Comparison of ENCODE assay signal across 2 fruit fly cellular contexts in genomic region chrX:5084146-5085085, dm6.
TF ChIP-seq lines count a peak whose summit lies in the region.

TSS of gene CG32767 (minus strand) at chrX:5084768.

TF ChIP-seq in whole organism, embryonic, 481 proteins besides CTCF, POLR2A, EP300 and RAD21 (continued from another document and continues in another):
- peak; percentile 62 for TF ChIP-seq HmgD (GFP tag; optimal IDR thresholded peaks at IDR 0.05; lab: Kevin White, UChicago)
- peak; percentile 3 for TF ChIP-seq TFAM (GFP tag; optimal IDR thresholded peaks at IDR 0.05; lab: Kevin White, UChicago)
- no peak for TF ChIP-seq Mad (GFP tag; optimal IDR thresholded peaks at IDR 0.05; lab: Kevin White, UChicago)
- TF ChIP-seq CG31388 (GFP tag; optimal IDR thresholded peaks at IDR 0.05; lab: Kevin White, UChicago), result no peak
- no peak for TF ChIP-seq crc (GFP tag; optimal IDR thresholded peaks at IDR 0.05; lab: Kevin White, UChicago)
- TF ChIP-seq gfzf (GFP tag; optimal IDR thresholded peaks at IDR 0.05; lab: Kevin White, UChicago), result peak; percentile 85
- peak; percentile 35 for TF ChIP-seq CG11504 (tag; optimal IDR thresholded peaks at IDR 0.05; lab: Kevin White, UChicago)
- TF ChIP-seq CG4854 (GFP tag; optimal IDR thresholded peaks at IDR 0.05; lab: Kevin White, UChicago), result no peak
- TF ChIP-seq prd (optimal IDR thresholded peaks at IDR 0.05; lab: Kevin White, UChicago), result no peak
- TF ChIP-seq prd (GFP tag; IDR thresholded peaks at IDR 0.05; lab: Robert Waterston, UW), result 0 out of 3 replicates have a peak, but pooled peaks have one; percentile 13
- TF ChIP-seq stc (GFP tag; IDR thresholded peaks at IDR 0.05; lab: Robert Waterston, UW), result 0 out of 2 replicates have a peak, but pooled peaks have one; percentile 34
- TF ChIP-seq CG14667 (GFP tag; IDR thresholded peaks at IDR 0.05; lab: Robert Waterston, UW), result no peak
- TF ChIP-seq CG8478 (optimal IDR thresholded peaks at IDR 0.05; lab: Kevin White, UChicago), result no peak
- TF ChIP-seq jumu (GFP tag; optimal IDR thresholded peaks at IDR 0.05; lab: Kevin White, UChicago), result peak; percentile 6
- TF ChIP-seq CG13287 (GFP tag; IDR thresholded peaks at IDR 0.05; lab: Robert Waterston, UW; ENCODE audit: partially characterized antibody), result peak; percentile 89
- TF ChIP-seq dm (GFP tag; optimal IDR thresholded peaks at IDR 0.05; lab: Kevin White, UChicago), result peak; percentile 32
- peak; percentile 18 for TF ChIP-seq CG13424 (tag; optimal IDR thresholded peaks at IDR 0.05; lab: Kevin White, UChicago)
- TF ChIP-seq repo (GFP tag; optimal IDR thresholded peaks at IDR 0.05; lab: Kevin White, UChicago), result no peak
- TF ChIP-seq tna (GFP tag; IDR thresholded peaks at IDR 0.05; lab: Robert Waterston, UW; ENCODE audit: partially characterized antibody), result peak; percentile 80
- TF ChIP-seq CG17829 (tag; optimal IDR thresholded peaks at IDR 0.05; lab: Kevin White, UChicago), result peak; percentile 15
- TF ChIP-seq CG9932 (GFP tag; IDR thresholded peaks at IDR 0.05; lab: Robert Waterston, UW), result peak; percentile 68
- no peak for TF ChIP-seq nom (GFP tag; optimal IDR thresholded peaks at IDR 0.05; lab: Kevin White, UChicago)
- peak; percentile 92 for TF ChIP-seq pzg (GFP tag; optimal IDR thresholded peaks at IDR 0.05; lab: Kevin White, UChicago)
- TF ChIP-seq CG7963 (GFP tag; IDR thresholded peaks at IDR 0.05; lab: Robert Waterston, UW; ENCODE audit: partially characterized antibody), result peak; percentile 87
- peak; percentile 32 for TF ChIP-seq nmo (GFP tag; optimal IDR thresholded peaks at IDR 0.05; lab: Kevin White, UChicago)
- TF ChIP-seq Dad (GFP tag; optimal IDR thresholded peaks at IDR 0.05; lab: Kevin White, UChicago), result peak; percentile 21
- TF ChIP-seq CG10209 (GFP tag; optimal IDR thresholded peaks at IDR 0.05; lab: Kevin White, UChicago), result no peak
- TF ChIP-seq Mes4 (GFP tag; optimal IDR thresholded peaks at IDR 0.05; lab: Kevin White, UChicago), result peak; percentile 31
- TF ChIP-seq mam (GFP tag; optimal IDR thresholded peaks at IDR 0.05; lab: Kevin White, UChicago), result peak; percentile 42
- TF ChIP-seq Lhr (GFP tag; optimal IDR thresholded peaks at IDR 0.05; lab: Kevin White, UChicago), result peak; percentile 71
- TF ChIP-seq unpg (GFP tag; optimal IDR thresholded peaks at IDR 0.05; lab: Kevin White, UChicago), result peak; percentile 40
- no peak for TF ChIP-seq ara (GFP tag; IDR thresholded peaks at IDR 0.05; lab: Robert Waterston, UW)
- peak; percentile 33 for TF ChIP-seq sima (GFP tag; optimal IDR thresholded peaks at IDR 0.05; lab: Kevin White, UChicago)
- no peak for TF ChIP-seq CG7745 (tag; optimal IDR thresholded peaks at IDR 0.05; lab: Kevin White, UChicago)
- TF ChIP-seq dimm (GFP tag; IDR thresholded peaks at IDR 0.05; lab: Robert Waterston, UW), result no peak
- peak; percentile 92 for TF ChIP-seq CG42726 (GFP tag; IDR thresholded peaks at IDR 0.05; lab: Robert Waterston, UW; ENCODE audit: partially characterized antibody)
- peak; percentile 22 for TF ChIP-seq PHDP (tag; optimal IDR thresholded peaks at IDR 0.05; lab: Kevin White, UChicago)
- TF ChIP-seq CG1792 (GFP tag; optimal IDR thresholded peaks at IDR 0.05; lab: Kevin White, UChicago), result peak; percentile 10
- TF ChIP-seq mld (GFP tag; IDR thresholded peaks at IDR 0.05; lab: Robert Waterston, UW; ENCODE audit: partially characterized antibody), result peak; percentile 88
- peak; percentile 87 for TF ChIP-seq hb (GFP tag; IDR thresholded peaks at IDR 0.05; lab: Robert Waterston, UW; ENCODE audit: partially characterized antibody)
- TF ChIP-seq CG9797 (GFP tag; optimal IDR thresholded peaks at IDR 0.05; lab: Kevin White, UChicago), result peak; percentile 90
- TF ChIP-seq Vsx1 (GFP tag; optimal IDR thresholded peaks at IDR 0.05; lab: Kevin White, UChicago), result no peak
- peak; percentile 37; the same call in 1 of the 2 replicates for TF ChIP-seq Xrp1 (GFP tag; IDR thresholded peaks at IDR 0.05; lab: Robert Waterston, UW)
- no peak for TF ChIP-seq H15 (GFP tag; IDR thresholded peaks at IDR 0.05; lab: Robert Waterston, UW)
- TF ChIP-seq CG9817 (tag; optimal IDR thresholded peaks at IDR 0.05; lab: Kevin White, UChicago), result no peak
- no peak for TF ChIP-seq CG6654 (GFP tag; optimal IDR thresholded peaks at IDR 0.05; lab: Kevin White, UChicago)
- peak; percentile 57 for TF ChIP-seq gro (GFP tag; optimal IDR thresholded peaks at IDR 0.05; lab: Kevin White, UChicago)
- 0 out of 3 replicates have a peak, but pooled peaks have one; percentile 17 for TF ChIP-seq so (GFP tag; IDR thresholded peaks at IDR 0.05; lab: Robert Waterston, UW)
- TF ChIP-seq Max (GFP tag; optimal IDR thresholded peaks at IDR 0.05; lab: Kevin White, UChicago), result peak; percentile 16
- TF ChIP-seq jing (GFP tag; optimal IDR thresholded peaks at IDR 0.05; lab: Kevin White, UChicago), result no peak
- TF ChIP-seq CG8924 (tag; optimal IDR thresholded peaks at IDR 0.05; lab: Kevin White, UChicago), result peak; percentile 71
- TF ChIP-seq gt (GFP tag; IDR thresholded peaks at IDR 0.05; lab: Robert Waterston, UW), result no peak
- TF ChIP-seq HLH54F (GFP tag; optimal IDR thresholded peaks at IDR 0.05; lab: Kevin White, UChicago), result peak; percentile 24
- TF ChIP-seq CG10979 (tag; optimal IDR thresholded peaks at IDR 0.05; lab: Kevin White, UChicago), result no peak
- TF ChIP-seq Dref (GFP tag; IDR thresholded peaks at IDR 0.05; lab: Robert Waterston, UW), result peak; percentile 92
- no peak for TF ChIP-seq z (GFP tag; IDR thresholded peaks at IDR 0.05; lab: Robert Waterston, UW)
- TF ChIP-seq Ets97D (GFP tag; optimal IDR thresholded peaks at IDR 0.05; lab: Kevin White, UChicago), result peak; percentile 69
- TF ChIP-seq chm (GFP tag; IDR thresholded peaks at IDR 0.05; lab: Robert Waterston, UW), result peak; percentile 17; the same call in 1 of the 2 replicates
- no peak for TF ChIP-seq CG3838 (GFP tag; optimal IDR thresholded peaks at IDR 0.05; lab: Kevin White, UChicago)
- no peak for TF ChIP-seq h (optimal IDR thresholded peaks at IDR 0.05; lab: Kevin White, UChicago)
- peak; percentile 12 for TF ChIP-seq Side (GFP tag; optimal IDR thresholded peaks at IDR 0.05; lab: Kevin White, UChicago)
- TF ChIP-seq dpn (GFP tag; optimal IDR thresholded peaks at IDR 0.05; lab: Kevin White, UChicago), result peak; percentile 10 to 36
- TF ChIP-seq CG11398 (GFP tag; optimal IDR thresholded peaks at IDR 0.05; lab: Kevin White, UChicago), result peak; percentile 45
- no peak for TF ChIP-seq CG4328 (GFP tag; optimal IDR thresholded peaks at IDR 0.05; lab: Kevin White, UChicago)
- peak; percentile 61 for TF ChIP-seq bab2 (GFP tag; optimal IDR thresholded peaks at IDR 0.05; lab: Kevin White, UChicago)

TF ChIP-seq in whole organism, prepupa, 60 proteins besides CTCF, POLR2A, EP300 and RAD21 (continued from another document):
- TF ChIP-seq Eip78C (GFP tag; lab: Kevin White, UChicago), result peak; percentile 85
- no peak for TF ChIP-seq Sox14 (GFP tag; optimal IDR thresholded peaks at IDR 0.05; lab: Kevin White, UChicago)
- peak; percentile 29 for TF ChIP-seq Ets96B (tag; optimal IDR thresholded peaks at IDR 0.05; lab: Kevin White, UChicago)
- no peak for TF ChIP-seq esn (GFP tag; optimal IDR thresholded peaks at IDR 0.05; lab: Kevin White, UChicago)
- TF ChIP-seq ss (GFP tag; optimal IDR thresholded peaks at IDR 0.05; lab: Kevin White, UChicago), result peak; percentile 28 to 37
- TF ChIP-seq spab (GFP tag; optimal IDR thresholded peaks at IDR 0.05; lab: Kevin White, UChicago), result no peak
- TF ChIP-seq fd59A (GFP tag; optimal IDR thresholded peaks at IDR 0.05; lab: Kevin White, UChicago), result no peak
- peak; percentile 28 for TF ChIP-seq pdm3 (GFP tag; optimal IDR thresholded peaks at IDR 0.05; lab: Kevin White, UChicago)
- peak; percentile 6 for TF ChIP-seq topi (GFP tag; optimal IDR thresholded peaks at IDR 0.05; lab: Kevin White, UChicago)
- no peak for TF ChIP-seq CG3919 (GFP tag; optimal IDR thresholded peaks at IDR 0.05; lab: Kevin White, UChicago)
- TF ChIP-seq Hr39 (GFP tag; optimal IDR thresholded peaks at IDR 0.05; lab: Kevin White, UChicago), result peak; percentile 26
- no peak for TF ChIP-seq Sox15 (GFP tag; optimal IDR thresholded peaks at IDR 0.05; lab: Kevin White, UChicago)
- no peak for TF ChIP-seq fd85E (GFP tag; optimal IDR thresholded peaks at IDR 0.05; lab: Kevin White, UChicago)
- TF ChIP-seq Sox102F (GFP tag; optimal IDR thresholded peaks at IDR 0.05; lab: Kevin White, UChicago), result no peak
